Worm (Caenorhabditis elegans): ENCODE results near the gene oac-31.

The oac-31 gene

DNA sequence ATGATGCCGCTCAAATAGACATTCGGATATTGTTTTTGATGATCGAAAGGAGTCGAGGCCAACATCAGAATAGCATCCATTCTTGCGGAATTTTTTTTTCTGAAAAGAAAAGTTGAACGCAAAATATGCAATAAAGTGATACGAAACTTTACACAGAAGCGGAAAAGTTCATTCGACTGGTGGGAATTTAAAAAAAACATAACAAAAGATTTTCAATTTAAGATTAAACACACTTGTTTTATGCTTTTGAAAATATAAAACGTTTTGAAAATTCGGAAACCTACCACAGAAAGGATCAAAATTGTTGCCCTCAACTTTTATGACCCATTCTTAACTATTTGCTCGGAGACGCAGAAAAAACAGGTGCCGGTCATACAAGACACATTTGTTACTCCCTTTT, 4.7 kb downstream of the oac-31 start, which contains the start of gene K02H11.9:
Gene K02H11.9, minus strand, starts transcription at position 101 of the 400 bp plus-strand sequence.
- TF ChIP-seq ceh-16 (tag; optimal IDR thresholded peaks at IDR 0.05) (no peak), elt-1 (tag; optimal IDR thresholded peaks at IDR 0.05) (no peak), mbf-1 (tag; optimal IDR thresholded peaks at IDR 0.05) (no peak), nhr-23 (tag; optimal IDR thresholded peaks at IDR 0.05) (no peak), nhr-10 (tag; optimal IDR thresholded peaks at IDR 0.05) (no peak), sma-3 (GFP tag; optimal IDR thresholded peaks at IDR 0.05) (no peak), crh-2 (tag; optimal IDR thresholded peaks at IDR 0.05) (no peak), nhr-77 (tag; optimal IDR thresholded peaks at IDR 0.05) (no peak), aly-2 (tag; optimal IDR thresholded peaks at IDR 0.05) (no peak), lin-11 (tag; optimal IDR thresholded peaks at IDR 0.05) (no peak), R02D3.7 (tag; optimal IDR thresholded peaks at IDR 0.05) (no peak), ZK546.5 (tag; optimal IDR thresholded peaks at IDR 0.05) (no peak)

DNA sequence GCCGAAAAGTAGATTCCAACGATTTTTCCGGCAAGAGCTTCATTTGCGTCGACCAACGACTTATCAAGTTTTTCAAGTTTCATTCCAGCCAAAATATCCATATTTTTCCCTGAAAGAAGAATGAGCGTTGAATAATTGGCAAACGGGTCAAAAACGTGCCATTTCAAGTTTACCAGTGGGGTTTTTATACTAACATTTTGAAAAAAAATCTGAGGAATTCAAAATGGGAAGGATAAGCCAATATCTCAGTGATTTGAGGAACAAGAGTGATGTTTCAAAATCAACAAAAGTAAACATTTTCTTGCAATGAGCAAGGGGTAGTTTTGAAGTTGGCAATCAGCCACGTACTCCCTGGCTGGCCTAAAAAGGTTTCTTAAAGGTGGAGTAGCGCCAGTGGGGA, 7.4 kb downstream of the oac-31 start, which contains the start of gene trx-5:
Gene trx-5, minus strand, starts transcription at position 101 of the 400 bp plus-strand sequence.
- TF ChIP-seq snpc-4 (tag; optimal IDR thresholded peaks at IDR 0.05): no peak
- TF ChIP-seq ceh-16 (tag; optimal IDR thresholded peaks at IDR 0.05): no peak
- no peak for TF ChIP-seq F13H6.1 (tag; optimal IDR thresholded peaks at IDR 0.05)
- TF ChIP-seq lin-39 (tag; optimal IDR thresholded peaks at IDR 0.05): no peak
- TF ChIP-seq lin-13 (GFP tag; optimal IDR thresholded peaks at IDR 0.05): no peak
- no peak for TF ChIP-seq alr-1 (tag; optimal IDR thresholded peaks at IDR 0.05)
- TF ChIP-seq ztf-4 (tag; optimal IDR thresholded peaks at IDR 0.05): no peak
- no peak for TF ChIP-seq unc-39 (tag; optimal IDR thresholded peaks at IDR 0.05)
- no peak for TF ChIP-seq ztf-1 (GFP tag; conservative IDR thresholded peaks at IDR 0.05)
- no peak for TF ChIP-seq mbf-1 (tag; optimal IDR thresholded peaks at IDR 0.05)
- no peak for TF ChIP-seq nhr-237 (tag; optimal IDR thresholded peaks at IDR 0.05)

DNA sequence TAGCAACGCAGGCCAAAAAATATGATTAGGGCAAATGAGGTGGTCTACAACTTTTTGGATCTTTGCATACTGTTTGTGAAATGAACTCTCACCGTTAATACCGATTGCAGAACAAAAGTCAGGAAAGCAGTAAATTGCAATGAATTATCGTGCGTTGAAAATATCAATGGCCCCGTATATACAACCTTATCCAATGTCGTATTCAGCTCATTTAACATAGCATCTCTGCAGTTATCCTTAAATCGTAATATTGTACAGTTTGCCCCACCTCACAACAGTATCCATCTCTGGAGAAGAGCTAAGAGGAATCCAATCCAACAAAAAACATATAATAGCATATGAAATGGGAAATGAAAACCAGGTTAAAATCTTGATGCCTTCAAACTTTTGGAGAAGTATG, 9.2 kb downstream of the oac-31 start:
- TF ChIP-seq ztf-11 (tag; optimal IDR thresholded peaks at IDR 0.05): no peak
- TF ChIP-seq nhr-21 (tag; optimal IDR thresholded peaks at IDR 0.05): no peak
- TF ChIP-seq zag-1 (tag; optimal IDR thresholded peaks at IDR 0.05): no peak
- TF ChIP-seq sma-9 (GFP tag; optimal IDR thresholded peaks at IDR 0.05): no peak
- TF ChIP-seq sma-9 (tag; optimal IDR thresholded peaks at IDR 0.05): no peak
- TF ChIP-seq unc-55 (GFP tag; optimal IDR thresholded peaks at IDR 0.05): no peak
- TF ChIP-seq nhr-23 (tag; optimal IDR thresholded peaks at IDR 0.05): no peak
- no peak for TF ChIP-seq ama-1 (optimal IDR thresholded peaks at IDR 0.05)
- no peak for TF ChIP-seq nhr-129 (tag; optimal IDR thresholded peaks at IDR 0.05)
- no peak for TF ChIP-seq unc-62 (GFP tag; optimal IDR thresholded peaks at IDR 0.05)
- no peak for TF ChIP-seq gmeb-1 (tag; optimal IDR thresholded peaks at IDR 0.05)
- TF ChIP-seq ZK546.5 (tag; optimal IDR thresholded peaks at IDR 0.05): no peak
- no peak for TF ChIP-seq peb-1 (tag; optimal IDR thresholded peaks at IDR 0.05)
- no peak for TF ChIP-seq nhr-77 (tag; optimal IDR thresholded peaks at IDR 0.05)
- TF ChIP-seq sma-3 (GFP tag; optimal IDR thresholded peaks at IDR 0.05): no peak
- TF ChIP-seq lin-13 (GFP tag; optimal IDR thresholded peaks at IDR 0.05): no peak
- no peak for TF ChIP-seq aly-2 (tag; optimal IDR thresholded peaks at IDR 0.05)
- no peak for TF ChIP-seq fos-1 (tag; optimal IDR thresholded peaks at IDR 0.05)
- no peak for TF ChIP-seq unc-39 (tag; optimal IDR thresholded peaks at IDR 0.05)
- no peak for TF ChIP-seq snpc-4 (tag; optimal IDR thresholded peaks at IDR 0.05)
- TF ChIP-seq alr-1 (tag; optimal IDR thresholded peaks at IDR 0.05): no peak

DNA sequence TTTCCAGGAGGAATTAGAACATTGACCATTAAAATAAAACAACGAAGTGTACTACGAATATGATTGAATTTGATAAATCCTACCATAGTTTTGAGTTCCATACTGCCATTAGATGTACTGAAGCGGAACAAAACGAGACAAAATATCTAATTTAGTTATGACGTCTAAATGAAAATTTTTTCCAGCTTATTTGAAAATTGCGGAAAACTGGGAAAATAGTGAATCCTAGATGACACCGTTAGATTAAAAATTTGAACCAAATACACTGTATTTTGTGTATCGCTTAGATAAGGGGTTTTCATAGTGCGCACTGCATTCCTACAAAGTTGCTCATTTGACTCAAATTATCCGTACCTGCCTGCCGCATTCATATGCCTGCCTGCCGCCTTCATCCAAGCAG, 10.5 kb downstream of the oac-31 start, which contains the start of gene K02H11.4:
Gene K02H11.4, minus strand, starts transcription at position 101 of the 400 bp plus-strand sequence.
- no peak for TF ChIP-seq ZK546.5 (tag; optimal IDR thresholded peaks at IDR 0.05)
- no peak for TF ChIP-seq mbf-1 (tag; optimal IDR thresholded peaks at IDR 0.05)

DNA sequence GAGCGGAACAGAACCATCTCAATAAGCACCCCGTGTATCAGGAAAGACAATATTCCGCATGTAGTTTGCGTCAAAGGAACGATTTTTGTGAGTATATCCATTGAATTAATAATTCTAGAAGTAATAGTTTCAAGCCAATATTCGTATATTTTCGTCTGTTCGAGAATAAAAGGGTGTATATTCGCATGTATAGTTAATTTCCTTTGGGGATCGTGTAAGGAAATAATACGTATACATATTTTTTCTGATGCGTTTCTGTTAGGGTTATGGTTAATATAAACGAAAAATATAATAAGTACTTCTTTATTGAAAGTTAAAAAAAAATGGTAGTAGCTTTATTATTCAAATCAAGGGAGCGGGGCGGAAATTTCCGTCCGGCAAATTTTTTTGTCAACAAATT, 13.7 kb downstream of the oac-31 start, which contains the start of gene str-236:
Gene str-236, minus strand, starts transcription at position 101 of the 400 bp plus-strand sequence.
- TF ChIP-seq elt-1 (tag; optimal IDR thresholded peaks at IDR 0.05) (no peak), R02D3.7 (tag; optimal IDR thresholded peaks at IDR 0.05) (no peak), ama-1 (optimal IDR thresholded peaks at IDR 0.05) (no peak), zag-1 (tag; optimal IDR thresholded peaks at IDR 0.05) (no peak), aly-2 (tag; optimal IDR thresholded peaks at IDR 0.05) (no peak), nhr-23 (tag; optimal IDR thresholded peaks at IDR 0.05) (no peak)

DNA sequence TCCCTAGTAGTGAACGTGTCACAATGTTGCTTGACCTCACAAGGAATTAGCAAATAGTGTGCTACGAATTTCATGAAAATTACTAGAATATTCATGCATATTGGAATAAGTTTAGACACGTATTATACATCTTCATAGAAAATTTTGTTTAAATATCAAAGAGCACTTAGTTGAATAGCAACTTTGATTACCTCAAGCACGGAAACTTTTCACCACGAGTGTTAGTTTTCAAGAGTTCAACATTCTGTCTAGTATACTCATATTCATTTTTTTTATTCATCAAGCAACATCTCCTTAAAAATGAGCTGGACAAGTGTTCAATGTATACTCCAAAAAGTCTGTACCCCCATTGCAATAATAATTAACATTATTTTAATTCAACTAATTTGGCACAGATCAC, 19.2 kb downstream of the oac-31 start, which contains the start of gene str-243:
Gene str-243, plus strand, starts transcription at position 301 of the 400 bp plus-strand sequence.
- TF ChIP-seq nhr-12 (tag; optimal IDR thresholded peaks at IDR 0.05): no peak
- TF ChIP-seq ceh-82 (tag; optimal IDR thresholded peaks at IDR 0.05): no peak
- TF ChIP-seq C34F6.9 (tag; optimal IDR thresholded peaks at IDR 0.05): no peak
- TF ChIP-seq R02D3.7 (tag; optimal IDR thresholded peaks at IDR 0.05): no peak
- TF ChIP-seq crh-2 (tag; optimal IDR thresholded peaks at IDR 0.05): no peak
- no peak for TF ChIP-seq F13H6.1 (tag; optimal IDR thresholded peaks at IDR 0.05)
